Fruit fly (Drosophila melanogaster): ENCODE measurements around the gene CG31076.

The CG31076 gene

dm6 chr3R:26952200-26952856 lies 37.3 kb downstream of the CG31076 start:
- TF ChIP-seq pan (optimal IDR thresholded peaks at IDR 0.05) (no peak), usp (GFP tag; optimal IDR thresholded peaks at IDR 0.05) (no peak), EcR (GFP tag; optimal IDR thresholded peaks at IDR 0.05) (no peak), Dll (optimal IDR thresholded peaks at IDR 0.05) (no peak), psq (optimal IDR thresholded peaks at IDR 0.05) (no peak), CG8478 (optimal IDR thresholded peaks at IDR 0.05) (no peak)

dm6 chr3R:26947296-26947880 lies 42.3 kb downstream of the CG31076 start, which contains the start of gene Spag1:
Spag1 (plus strand) TSS chr3R:26947830.
- TF ChIP-seq usp (GFP tag; optimal IDR thresholded peaks at IDR 0.05) = no peak
- no peak for TF ChIP-seq pan (optimal IDR thresholded peaks at IDR 0.05)
- TF ChIP-seq CG8478 (optimal IDR thresholded peaks at IDR 0.05) = no peak
- TF ChIP-seq psq (optimal IDR thresholded peaks at IDR 0.05) = no peak
- no peak for TF ChIP-seq EcR (GFP tag; optimal IDR thresholded peaks at IDR 0.05)
- TF ChIP-seq Dll (optimal IDR thresholded peaks at IDR 0.05) = no peak

DNA sequence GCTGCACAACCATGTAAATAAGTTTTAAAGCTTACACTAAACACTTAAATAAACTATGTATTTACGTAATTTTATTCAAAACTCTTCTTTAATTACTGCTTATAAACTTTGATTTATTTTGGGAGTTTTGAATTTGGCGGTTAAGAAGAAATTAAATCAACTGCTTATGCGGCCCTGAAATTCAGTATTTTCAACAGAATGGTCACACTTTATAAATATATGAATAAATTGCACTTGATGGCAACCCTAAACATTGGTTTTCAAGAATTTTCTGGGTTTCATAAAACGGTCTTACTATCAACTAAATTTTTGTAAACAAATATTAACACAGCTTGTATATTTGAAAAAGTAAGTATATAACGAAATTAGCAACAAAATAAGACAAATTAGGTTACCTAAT lies 44.4 kb downstream of the CG31076 start, which contains the start of gene CG14252:
TSS of gene CG14252 (plus strand) at position 302 of the 400 bp plus-strand sequence.
- TF ChIP-seq pan (optimal IDR thresholded peaks at IDR 0.05) = no peak
- TF ChIP-seq EcR (GFP tag; optimal IDR thresholded peaks at IDR 0.05) = no peak
- TF ChIP-seq Dll (optimal IDR thresholded peaks at IDR 0.05) = no peak
- TF ChIP-seq psq (optimal IDR thresholded peaks at IDR 0.05) = no peak
- TF ChIP-seq usp (GFP tag; optimal IDR thresholded peaks at IDR 0.05) = no peak
- no peak for TF ChIP-seq CG8478 (optimal IDR thresholded peaks at IDR 0.05)

All from whole organism.